Worm (Caenorhabditis elegans): ENCODE data around the gene mxl-3.

The mxl-3 gene

DNA sequence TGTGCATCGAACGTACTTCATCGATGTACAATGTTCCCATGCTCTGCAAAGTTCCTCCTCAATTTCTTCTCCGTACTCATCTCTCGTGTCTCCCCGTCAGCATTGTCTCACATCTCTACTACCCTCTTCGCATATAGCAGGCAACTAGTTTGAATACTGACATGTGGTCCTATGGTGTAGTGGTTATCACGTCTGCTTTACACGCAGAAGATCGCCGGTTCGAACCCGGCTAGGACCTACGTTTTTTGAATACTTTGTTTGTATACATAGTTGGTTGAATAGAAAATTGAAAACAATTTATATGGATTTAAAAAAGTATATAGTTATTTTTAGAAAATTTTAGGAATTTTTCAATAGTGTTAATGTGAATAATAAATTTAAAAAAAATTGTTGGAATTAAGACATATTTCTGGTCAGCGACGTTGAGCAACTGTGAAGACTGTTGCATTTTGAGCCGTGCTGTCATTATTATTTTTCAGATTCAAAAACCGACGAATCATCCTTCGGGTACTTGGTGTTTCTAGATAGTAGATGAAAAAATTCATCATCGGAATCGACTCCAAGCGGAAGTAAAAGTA is 43.6 kb downstream of the mxl-3 start:
- TF ChIP-seq unc-62 (GFP tag; optimal IDR thresholded peaks at IDR 0.05) = no peak

DNA sequence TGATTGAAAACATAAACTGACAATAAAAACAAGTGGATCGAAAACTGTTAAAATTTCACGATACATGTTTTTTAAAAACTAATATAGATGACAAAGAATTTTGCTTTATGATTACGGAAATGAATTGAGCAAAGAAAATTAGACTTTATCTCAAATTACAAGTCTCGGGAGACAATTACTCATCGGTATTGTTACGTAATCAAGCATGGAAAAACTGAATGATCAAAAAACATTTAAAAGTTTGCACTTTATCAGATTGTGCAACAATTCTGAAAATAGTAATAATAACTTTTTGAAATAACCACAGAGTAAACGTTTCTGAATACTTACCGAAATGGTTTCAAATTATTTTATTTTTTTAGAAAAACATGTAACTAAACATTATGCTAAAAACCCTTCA is 44.8 kb downstream of the mxl-3 start, which contains the start of gene srd-43:
Gene srd-43, minus strand, starts transcription at position 66 of the 400 bp plus-strand sequence.
- TF ChIP-seq unc-62 (GFP tag; optimal IDR thresholded peaks at IDR 0.05) = no peak

DNA sequence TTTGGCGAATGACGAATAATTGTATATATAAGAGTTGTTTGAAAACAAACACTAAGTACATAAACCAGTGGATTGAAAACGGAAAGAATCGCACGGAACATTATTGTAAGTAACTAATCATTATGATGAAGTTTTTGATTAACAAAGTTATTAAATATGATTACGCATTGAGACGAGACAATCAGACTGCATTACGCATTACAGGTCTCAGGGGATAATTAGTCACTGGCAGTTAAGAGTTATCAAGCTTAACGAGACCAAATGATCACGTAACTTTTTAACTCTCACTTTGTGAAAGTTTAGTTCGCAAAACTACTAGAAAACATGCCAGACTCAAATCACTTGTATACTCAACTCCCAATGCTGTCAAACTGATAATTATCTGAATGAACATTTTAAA is 47.2 kb downstream of the mxl-3 start, which contains the start of gene srd-42:
Gene srd-42, minus strand, starts transcription at position 101 of the 400 bp plus-strand sequence.
- no peak for TF ChIP-seq unc-62 (GFP tag; optimal IDR thresholded peaks at IDR 0.05)

DNA sequence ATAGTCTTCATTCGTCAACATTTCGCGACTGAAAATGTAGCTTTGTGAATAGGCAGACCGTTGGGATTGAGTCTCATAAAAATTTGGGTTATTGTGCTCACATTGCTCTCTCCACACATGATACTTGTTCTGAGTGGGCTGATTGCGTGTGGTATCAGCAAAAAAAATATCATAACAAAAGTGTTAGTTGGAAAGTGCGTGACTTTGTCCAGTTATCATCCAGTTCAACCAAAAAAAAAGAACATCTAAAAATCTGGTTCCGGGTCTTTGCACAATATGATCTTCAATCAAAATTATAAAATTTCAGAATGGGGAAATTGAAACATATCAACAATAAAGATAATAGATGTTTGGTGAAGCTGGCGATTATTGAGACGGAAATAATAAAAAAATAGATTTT is 50.1 kb downstream of the mxl-3 start, which contains the start of gene srd-39:
Gene srd-39, minus strand, starts transcription at position 101 of the 400 bp plus-strand sequence.
- TF ChIP-seq unc-62 (GFP tag; optimal IDR thresholded peaks at IDR 0.05) = no peak
